Worm (Caenorhabditis elegans): ENCODE data around the gene C45G9.6.

DNA sequence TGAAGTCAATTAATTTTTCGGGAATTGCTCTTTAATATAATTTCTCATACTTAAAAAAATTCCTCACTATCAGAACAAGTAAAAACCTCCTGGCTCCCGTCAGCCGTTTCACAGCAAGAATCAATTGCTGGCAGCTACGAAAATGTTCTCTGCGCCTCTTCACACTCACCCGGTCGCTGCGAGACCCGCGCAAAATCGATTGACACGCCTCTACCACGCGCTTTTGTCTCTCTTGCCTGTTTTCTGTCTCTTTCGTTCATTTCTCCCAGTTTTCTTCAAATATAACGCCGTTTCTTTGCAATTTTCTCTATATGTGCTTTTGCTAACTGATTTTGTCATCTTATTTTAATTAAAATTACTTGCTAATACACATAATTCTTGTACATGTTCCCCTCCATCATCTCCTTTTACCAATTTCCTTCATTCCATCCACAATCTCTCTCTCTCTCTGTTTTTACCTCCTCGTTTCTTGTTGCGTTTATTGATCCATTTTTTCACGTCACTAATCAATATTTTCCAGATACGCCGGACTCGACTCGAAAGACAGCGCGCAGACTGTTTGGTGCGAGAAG is 11.8 kb upstream of the C45G9.6 start, which contains the start of gene pcf-11:
- no peak for TF ChIP-seq unc-39 (tag; optimal IDR thresholded peaks at IDR 0.05)
- TF ChIP-seq mab-5 (tag; optimal IDR thresholded peaks at IDR 0.05) = no peak
- no peak for TF ChIP-seq nhr-12 (tag; optimal IDR thresholded peaks at IDR 0.05)
- TF ChIP-seq nhr-28 (tag; optimal IDR thresholded peaks at IDR 0.05) = no peak

Data from whole organism, mixed stage, embryonic.